Fruit fly (Drosophila melanogaster) whole organism, embryonic: ENCODE results near the gene CG7739.

ENCODE experiments used
- CG11695 ChIP-seq: fragments of 200-800 bp; sonication (Bioruptor generic); IDR thresholded peaks from 3 replicates; pipeline ENCODE4 v1.3.6; 2022; ENCODE audit warnings: missing biosample characterization, missing genetic modification characterization
- CG16815 ChIP-seq: fragments of 200-800 bp; sonication (Bioruptor generic); optimal IDR thresholded peaks from 3 replicates; lab custom pipeline; 2017; ENCODE audit warnings: missing biosample characterization, mild to moderate bottlenecking, missing genetic modification characterization
- CG31224 ChIP-seq: fragments of 200-800 bp; sonication (Bioruptor generic); IDR thresholded peaks from 2 replicates; pipeline ENCODE4 v1.3.6; 2022; ENCODE audit warnings: missing biosample characterization, missing genetic modification characterization
- CG6791 ChIP-seq: fragments of 200-800 bp; sonication (Bioruptor generic); IDR thresholded peaks from 3 replicates; pipeline ENCODE4 v1.3.6; 2022; ENCODE audit warnings: missing biosample characterization, missing genetic modification characterization; ENCODE audit not compliant: partially characterized antibody
- ac ChIP-seq: fragments of 200-800 bp; sonication (Bioruptor generic); optimal IDR thresholded peaks from 3 replicates; lab custom pipeline; 2017; ENCODE audit warnings: missing biosample characterization, mild to moderate bottlenecking, missing genetic modification characterization
- ems ChIP-seq: fragments of 200-800 bp; sonication (Bioruptor generic); optimal IDR thresholded peaks from 3 replicates; lab custom pipeline; 2016; ENCODE audit warnings: missing biosample characterization, missing genetic modification characterization
- grau ChIP-seq: fragments of 200-800 bp; optimal IDR thresholded peaks from 3 replicates; lab custom pipeline; 2019; ENCODE audit warnings: missing biosample characterization, mild to moderate bottlenecking, missing genetic modification characterization, moderate library complexity
- gt ChIP-seq: fragments of 200-800 bp; sonication (Bioruptor generic); IDR thresholded peaks from 2 replicates; pipeline ENCODE4 v1.3.6; 2022; ENCODE audit warnings: missing biosample characterization, missing genetic modification characterization
- lab ChIP-seq: fragments of 200-800 bp; sonication (Bioruptor generic); optimal IDR thresholded peaks from 3 replicates; lab custom pipeline; 2017; ENCODE audit warnings: missing biosample characterization, missing genetic modification characterization, mild to moderate bottlenecking, moderate library complexity, missing genetic modification reagents
- wor ChIP-seq: fragments of 200-800 bp; sonication (Bioruptor generic); IDR thresholded peaks from 2 replicates; pipeline ENCODE4 v1.3.6; 2022; ENCODE audit warnings: missing biosample characterization, missing genetic modification characterization

DNA sequence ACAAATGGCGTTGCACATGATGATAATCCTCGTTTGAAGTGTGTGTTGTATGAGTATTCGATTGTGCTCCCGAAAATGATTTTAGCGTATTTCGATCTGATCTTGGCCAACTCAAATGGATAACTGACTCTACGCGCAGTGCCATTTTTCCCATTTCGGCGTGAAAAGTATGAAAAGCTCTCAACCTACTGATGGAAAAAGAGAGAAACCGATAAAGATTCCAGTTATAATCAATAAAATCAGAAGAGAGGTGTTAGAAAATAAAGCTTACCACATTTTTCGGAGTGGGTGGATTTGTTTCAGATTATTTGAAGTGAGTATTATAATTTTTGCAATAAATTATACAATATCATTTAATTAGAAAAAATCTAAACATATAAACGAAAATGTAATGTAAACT is 43.4 kb downstream of the CG7739 start, which contains the start of gene mex1:
- TF ChIP-seq CG31224 (GFP tag; lab: Robert Waterston, UW) (no peak), gt (GFP tag; lab: Robert Waterston, UW) (no peak), wor (no peak), grau (tag; lab: Kevin White, UChicago) (no peak), CG11695 (no peak), ems (no peak), ac (GFP tag; lab: Kevin White, UChicago) (no peak), lab (GFP tag; lab: Kevin White, UChicago) (no peak), CG6791 (GFP tag; lab: Robert Waterston, UW) (no peak), CG16815 (GFP tag; lab: Kevin White, UChicago) (no peak)
